Worm (Caenorhabditis elegans): ENCODE measurements around the gene pxmp-4.

DNA sequence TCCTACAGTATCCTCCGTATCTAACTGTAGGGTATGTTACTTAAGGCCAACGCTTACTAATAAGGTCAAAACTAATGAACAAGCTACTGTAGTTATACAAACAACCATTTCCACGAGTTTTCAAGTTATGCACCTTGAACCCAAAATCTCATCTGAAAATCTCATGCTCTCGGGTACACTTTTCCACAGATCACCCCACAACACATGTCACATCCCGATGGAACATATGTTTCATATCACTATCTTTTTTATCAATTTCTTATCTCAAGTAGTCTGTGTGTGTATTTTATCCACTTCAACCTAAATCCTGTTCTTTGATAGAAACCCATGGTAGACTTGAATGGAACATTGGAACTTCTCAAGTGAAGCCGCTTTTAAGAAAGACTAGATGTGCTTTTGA lies 36.7 kb downstream of the pxmp-4 start:
- TF ChIP-seq flt-1 (GFP tag; IDR thresholded peaks at IDR 0.05), result no peak
- TF ChIP-seq ref-1 (GFP tag; conservative IDR thresholded peaks at IDR 0.05), result no peak
- no peak for TF ChIP-seq cog-1 (tag; optimal IDR thresholded peaks at IDR 0.05)
- no peak for TF ChIP-seq med-1 (GFP tag; optimal IDR thresholded peaks at IDR 0.05; ENCODE audit: insufficient read depth)
- no peak for TF ChIP-seq tab-1 (GFP tag; IDR thresholded peaks at IDR 0.05)
- no peak for TF ChIP-seq klf-2 (GFP tag; conservative IDR thresholded peaks at IDR 0.05)
- no peak for TF ChIP-seq T22C8.4 (GFP tag; IDR thresholded peaks at IDR 0.05)
- TF ChIP-seq ztf-23 (GFP tag; IDR thresholded peaks at IDR 0.05), result no peak
- no peak for TF ChIP-seq ztf-29 (GFP tag; IDR thresholded peaks at IDR 0.05)

Measured in whole organism, midembryonic.